Worm (Caenorhabditis elegans): ENCODE results near the gene msp-79.

DNA sequence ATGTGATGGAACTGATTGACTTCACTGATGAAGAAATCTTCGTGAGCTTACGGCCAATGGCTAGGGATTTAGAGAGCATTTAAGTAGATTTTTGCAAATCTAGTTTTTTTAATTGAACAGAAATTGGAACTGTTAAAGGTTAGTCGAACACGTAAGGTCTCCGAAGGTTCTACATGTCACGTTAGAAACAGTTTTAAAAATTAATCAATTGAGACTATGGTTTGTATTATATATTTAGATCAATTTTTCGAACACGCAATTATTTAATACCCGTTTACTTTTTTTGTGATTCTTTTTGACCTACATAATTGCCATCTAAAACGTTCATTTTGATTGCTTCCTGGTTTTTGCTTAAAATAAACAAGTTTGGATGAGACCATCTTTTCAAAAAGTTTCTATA, 22.0 kb downstream of the msp-79 start, which contains the start of gene C28D4.4:
- TF ChIP-seq med-1 (GFP tag; optimal IDR thresholded peaks at IDR 0.05; ENCODE audit: insufficient read depth) (no peak), flt-1 (GFP tag; IDR thresholded peaks at IDR 0.05) (no peak), T22C8.4 (GFP tag; IDR thresholded peaks at IDR 0.05) (no peak)
